Fruit fly (Drosophila melanogaster) whole organism, embryonic: ENCODE results near the gene CG17666.

ENCODE experiments used
- CG10431 ChIP-seq: fragments of 200-800 bp; sonication (Bioruptor generic); optimal IDR thresholded peaks from 3 replicates; lab custom pipeline; 2018; ENCODE audit warnings: missing biosample characterization, mild to moderate bottlenecking, missing genetic modification characterization
- CG11085 ChIP-seq: fragments of 200-800 bp; sonication (Bioruptor generic); IDR thresholded peaks from 2 replicates; pipeline ENCODE4 v1.3.6; 2022; ENCODE audit warnings: missing biosample characterization, missing genetic modification characterization
- CG5180 ChIP-seq: fragments of 200-800 bp; sonication (Bioruptor generic); optimal IDR thresholded peaks from 3 replicates; lab custom pipeline; 2017; ENCODE audit warnings: missing biosample characterization, missing genetic modification characterization, mild to moderate bottlenecking, moderate library complexity, missing genetic modification reagents
- Drgx ChIP-seq: fragments of 200-800 bp; sonication (Bioruptor generic); IDR thresholded peaks from 2 replicates; pipeline ENCODE4 v1.3.6; 2022; ENCODE audit warnings: missing biosample characterization, missing genetic modification characterization
- MESR4 ChIP-seq: fragments of 200-800 bp; sonication (Bioruptor generic); optimal IDR thresholded peaks from 2 replicates; lab custom pipeline; 2018; ENCODE audit warnings: missing biosample characterization, mild to moderate bottlenecking, missing genetic modification characterization, moderate library complexity
- az2 ChIP-seq: fragments of 200-800 bp; sonication (Bioruptor generic); optimal IDR thresholded peaks from 3 replicates; lab custom pipeline; 2016; ENCODE audit warnings: missing biosample characterization, missing genetic modification characterization
- dpn ChIP-seq, 2 experiments: fragments of 200-800 bp; sonication (Bioruptor generic); optimal IDR thresholded peaks; 3 replicates each; lab custom pipeline; 2016; ENCODE audit warnings: missing biosample characterization in 2 of 2, missing genetic modification characterization in 2 of 2
- gcm ChIP-seq: fragments of 200-800 bp; sonication (Bioruptor generic); optimal IDR thresholded peaks from 2 replicates; lab custom pipeline; 2019; ENCODE audit warnings: missing biosample characterization, mild to moderate bottlenecking, missing genetic modification characterization, moderate library complexity
- pnt ChIP-seq: fragments of 200-800 bp; sonication (Bioruptor generic); optimal IDR thresholded peaks from 3 replicates; lab custom pipeline; 2016; ENCODE audit warnings: missing biosample characterization, missing genetic modification characterization
- scrt ChIP-seq: fragments of 200-800 bp; sonication (Bioruptor generic); optimal IDR thresholded peaks from 2 replicates; lab custom pipeline; 2018; ENCODE audit warnings: missing biosample characterization, mild to moderate bottlenecking, missing genetic modification characterization, moderate library complexity

DNA sequence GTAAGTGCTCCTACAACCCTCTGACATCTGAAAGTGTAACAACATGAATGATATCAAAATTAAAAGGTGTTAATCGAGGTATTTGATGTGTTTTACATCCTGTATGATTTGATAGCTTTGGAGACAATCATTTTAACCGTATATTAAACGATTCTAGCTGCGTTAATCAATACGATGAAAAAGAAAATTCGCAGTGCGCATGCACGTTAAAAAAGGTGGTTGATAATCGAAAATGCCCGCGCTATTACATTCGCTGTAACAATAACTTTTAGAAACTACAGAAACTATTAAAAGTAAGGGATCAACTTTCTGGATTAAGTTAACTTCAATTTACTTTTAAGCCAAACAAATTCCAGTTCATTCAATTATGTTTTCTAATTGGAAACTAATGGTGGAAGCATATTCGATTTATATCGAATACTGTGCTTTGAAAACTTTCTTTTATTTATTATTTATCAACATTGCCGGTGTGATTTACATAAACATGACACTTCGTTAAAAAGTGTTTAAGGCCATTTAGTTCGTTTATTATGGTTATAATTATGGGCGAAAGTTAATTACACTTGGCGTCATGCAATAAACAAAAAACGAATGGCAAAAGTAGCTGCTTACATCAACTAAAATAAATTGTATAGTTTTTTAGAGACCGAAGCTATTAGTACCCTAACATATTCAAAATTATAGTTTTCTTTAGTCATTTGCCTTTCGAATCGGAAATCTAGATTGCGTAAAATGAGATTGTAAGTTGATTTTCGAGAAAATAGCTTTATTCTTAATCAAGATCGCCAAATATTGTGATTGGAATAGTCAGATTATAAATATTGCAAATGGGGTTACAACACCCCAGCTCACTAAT, 32.2 kb upstream of the CG17666 start:
- no peak for TF ChIP-seq CG11085
- TF ChIP-seq scrt = no peak
- TF ChIP-seq az2 (GFP tag; lab: Kevin White, UChicago) = no peak
- no peak for TF ChIP-seq dpn (GFP tag; optimal IDR thresholded peaks at IDR 0.05; lab: Kevin White, UChicago)
- no peak for TF ChIP-seq gcm (GFP tag; lab: Kevin White, UChicago)
- no peak for TF ChIP-seq pnt
- TF ChIP-seq CG5180 (GFP tag; lab: Kevin White, UChicago) = no peak
- no peak for TF ChIP-seq Drgx (GFP tag; lab: Robert Waterston, UW)
- TF ChIP-seq MESR4 (GFP tag; lab: Kevin White, UChicago) = no peak
- no peak for TF ChIP-seq CG10431 (GFP tag; lab: Kevin White, UChicago)
